Worm (Caenorhabditis elegans) whole organism, L4 larva: ENCODE data around the gene F55A4.7.

ENCODE experiments used
- D1046.2 ChIP-seq: fragments of 200-800 bp; sonication (Bioruptor generic); IDR thresholded peaks from 2 replicates; pipeline ENCODE4 v1.3.6; 2022; ENCODE audit warnings: missing genetic modification characterization, missing compliant biosample characterization
- F10B5.3 ChIP-seq: sonication (generic microtip); optimal IDR thresholded peaks from 2 replicates; lab custom pipeline; 2016; ENCODE audit warnings: mild to moderate bottlenecking, missing genetic modification characterization, missing compliant biosample characterization
- R02D3.7 ChIP-seq: fragments of 150-350 bp; sonication (generic microtip); optimal IDR thresholded peaks from 3 replicates; lab custom pipeline; 2014; ENCODE audit warnings: missing biosample characterization, missing genetic modification characterization
- T26A8.4 ChIP-seq: fragments of 200-800 bp; sonication (Bioruptor generic); IDR thresholded peaks from 2 replicates; pipeline ENCODE4 v1.3.6; 2022; ENCODE audit warnings: missing genetic modification characterization, missing compliant biosample characterization
- Y5F2A.4 ChIP-seq: fragments of 200-800 bp; sonication (Bioruptor generic); optimal IDR thresholded peaks from 2 replicates; lab custom pipeline; 2018; ENCODE audit warnings: mild to moderate bottlenecking, missing genetic modification characterization, missing compliant biosample characterization
- ceh-20 ChIP-seq: fragments of 200-800 bp; sonication (Bioruptor generic); IDR thresholded peaks from 2 replicates; pipeline ENCODE4 v1.3.6; 2022; ENCODE audit warnings: missing genetic modification reagents, missing genetic modification characterization, missing compliant biosample characterization
- ceh-32 ChIP-seq: sonication (generic microtip); optimal IDR thresholded peaks from 2 replicates; lab custom pipeline; 2016; ENCODE audit warnings: mild to moderate bottlenecking, missing genetic modification characterization, missing compliant biosample characterization; ENCODE audit not compliant: poor library complexity
- ceh-82 ChIP-seq: sonication (generic microtip); optimal IDR thresholded peaks from 2 replicates; lab custom pipeline; 2017; ENCODE audit warnings: missing biosample characterization, missing genetic modification characterization
- ces-1 ChIP-seq: fragments of 150-350 bp; sonication (generic microtip); optimal IDR thresholded peaks from 4 replicates; lab custom pipeline; 2014; ENCODE audit warnings: missing biosample characterization, missing genetic modification reagents, missing genetic modification characterization
- cey-2 ChIP-seq: sonication (generic microtip); optimal IDR thresholded peaks from 3 replicates; lab custom pipeline; 2017; ENCODE audit warnings: missing genetic modification characterization, mild to moderate bottlenecking, missing compliant biosample characterization, antibody characterized with exemption, borderline replicate concordance; ENCODE audit not compliant: insufficient read depth
- ctbp-1 ChIP-seq: fragments of 200-800 bp; sonication (Bioruptor generic); IDR thresholded peaks from 2 replicates; pipeline ENCODE4 v1.3.6; 2022; ENCODE audit warnings: missing genetic modification reagents, missing genetic modification characterization, missing compliant biosample characterization
- daf-12 ChIP-seq: fragments of 150-350 bp; optimal IDR thresholded peaks from 2 replicates; lab custom pipeline; 2014; ENCODE audit warnings: missing biosample characterization, missing genetic modification reagents, missing genetic modification characterization
- daf-16 ChIP-seq, 3 experiments: sonication (generic microtip); optimal IDR thresholded peaks; 2 replicates each; lab custom pipeline; 2016 to 2017; ENCODE audit warnings: missing genetic modification characterization in 3 of 3, missing genetic modification reagents in 3 of 3, mild to moderate bottlenecking in 2 of 3, missing compliant biosample characterization in 2 of 3, missing biosample characterization in 1 of 3, moderate library complexity in 1 of 3
- daf-8 ChIP-seq: fragments of 200-800 bp; sonication (Bioruptor generic); IDR thresholded peaks from 2 replicates; pipeline ENCODE4 v1.3.6; 2022; ENCODE audit warnings: missing genetic modification characterization, missing compliant biosample characterization
- dmd-8 ChIP-seq: fragments of 200-800 bp; sonication (Bioruptor generic); IDR thresholded peaks from 2 replicates; pipeline ENCODE4 v1.3.6; 2022; ENCODE audit warnings: missing genetic modification characterization, missing compliant biosample characterization
- egl-43 ChIP-seq: fragments of 200-800 bp; sonication (Bioruptor generic); IDR thresholded peaks from 2 replicates; pipeline ENCODE4 v1.3.6; 2022; ENCODE audit warnings: missing genetic modification reagents, missing genetic modification characterization, missing compliant biosample characterization
- fkh-10 ChIP-seq: fragments of 150-350 bp; optimal IDR thresholded peaks from 2 replicates; lab custom pipeline; 2014; ENCODE audit warnings: missing biosample characterization, missing genetic modification reagents, missing genetic modification characterization
- fos-1 ChIP-seq: fragments of 150-350 bp; optimal IDR thresholded peaks from 2 replicates; lab custom pipeline; 2014; ENCODE audit warnings: missing biosample characterization, missing genetic modification characterization
- hif-1 ChIP-seq, 2 experiments: sonication (generic microtip); optimal IDR thresholded peaks; 2 replicates each; lab custom pipeline; 2016 to 2017; ENCODE audit warnings: missing compliant biosample characterization in 2 of 2, missing genetic modification characterization in 2 of 2, missing genetic modification reagents in 2 of 2, missing genotype in 2 of 2, mild to moderate bottlenecking in 1 of 2
- hmg-1.1 ChIP-seq: fragments of 200-800 bp; sonication (Bioruptor generic); IDR thresholded peaks from 2 replicates; pipeline ENCODE4 v1.3.6; 2022; ENCODE audit warnings: missing genetic modification reagents, missing genetic modification characterization, missing compliant biosample characterization
- lin-13 ChIP-seq: fragments of 150-350 bp; optimal IDR thresholded peaks from 2 replicates; lab custom pipeline; 2014; ENCODE audit warnings: missing biosample characterization, missing genetic modification reagents, missing genetic modification characterization
- lin-29 ChIP-seq: fragments of 200-800 bp; sonication (Bioruptor generic); IDR thresholded peaks from 2 replicates; pipeline ENCODE4 v1.3.6; 2022; ENCODE audit warnings: missing genetic modification reagents, missing genetic modification characterization, missing compliant biosample characterization
- lin-38 ChIP-seq: fragments of 200-800 bp; sonication (Bioruptor generic); IDR thresholded peaks from 2 replicates; pipeline ENCODE4 v1.3.6; 2022; ENCODE audit warnings: missing genetic modification reagents, missing genetic modification characterization, missing compliant biosample characterization
- lin-39 ChIP-seq: fragments of 150-350 bp; optimal IDR thresholded peaks from 2 replicates; lab custom pipeline; 2014; ENCODE audit warnings: missing biosample characterization, missing genetic modification reagents, missing genetic modification characterization
- mes-2 ChIP-seq: sonication (generic microtip); optimal IDR thresholded peaks from 2 replicates; lab custom pipeline; 2016; ENCODE audit warnings: missing genotype, mild to moderate bottlenecking, missing genetic modification characterization, missing compliant biosample characterization; ENCODE audit not compliant: poor library complexity, severe bottlenecking
- nhr-102 ChIP-seq: sonication (generic microtip); optimal IDR thresholded peaks from 2 replicates; lab custom pipeline; 2016; ENCODE audit warnings: mild to moderate bottlenecking, missing genetic modification characterization, moderate library complexity, missing compliant biosample characterization
- nhr-111 ChIP-seq: fragments of 200-800 bp; sonication (Bioruptor generic); optimal IDR thresholded peaks from 2 replicates; lab custom pipeline; 2018; ENCODE audit warnings: mild to moderate bottlenecking, missing genetic modification characterization, missing compliant biosample characterization
- nhr-237 ChIP-seq: sonication (generic microtip); optimal IDR thresholded peaks from 2 replicates; lab custom pipeline; 2017; ENCODE audit warnings: missing biosample characterization, missing genetic modification characterization
- nhr-25 ChIP-seq: sonication (generic microtip); optimal IDR thresholded peaks from 2 replicates; lab custom pipeline; 2017; ENCODE audit warnings: missing genetic modification characterization, mild to moderate bottlenecking, missing compliant biosample characterization, antibody characterized with exemption, moderate library complexity, borderline replicate concordance; ENCODE audit not compliant: insufficient read depth
- nhr-41 ChIP-seq: fragments of 200-800 bp; sonication (Bioruptor generic); IDR thresholded peaks from 2 replicates; pipeline ENCODE4 v1.3.6; 2022; ENCODE audit warnings: missing genetic modification reagents, missing genetic modification characterization, missing compliant biosample characterization
- nhr-42 ChIP-seq: fragments of 200-800 bp; sonication (Bioruptor generic); IDR thresholded peaks from 2 replicates; pipeline ENCODE4 v1.3.6; 2022; ENCODE audit warnings: missing genetic modification characterization, missing compliant biosample characterization
- nhr-48 ChIP-seq: sonication (generic microtip); optimal IDR thresholded peaks from 2 replicates; lab custom pipeline; 2016; ENCODE audit warnings: mild to moderate bottlenecking, missing genetic modification characterization, missing compliant biosample characterization
- nhr-76 ChIP-seq: fragments of 150-350 bp; optimal IDR thresholded peaks from 2 replicates; lab custom pipeline; 2014; ENCODE audit warnings: missing biosample characterization, missing genetic modification characterization
- set-16 ChIP-seq: fragments of 200-800 bp; sonication (Bioruptor generic); IDR thresholded peaks from 2 replicates; pipeline ENCODE4 v1.3.6; 2022; ENCODE audit warnings: missing genetic modification reagents, missing genetic modification characterization, missing compliant biosample characterization
- skn-1 ChIP-seq: fragments of 150-350 bp; optimal IDR thresholded peaks from 2 replicates; lab custom pipeline; 2014; ENCODE audit warnings: missing biosample characterization, missing genetic modification characterization
- snpc-4 ChIP-seq: fragments of 150-350 bp; optimal IDR thresholded peaks from 2 replicates; lab custom pipeline; 2014; ENCODE audit warnings: missing biosample characterization, missing genetic modification characterization
- spr-1 ChIP-seq: sonication (generic microtip); optimal IDR thresholded peaks from 2 replicates; lab custom pipeline; 2016; ENCODE audit warnings: mild to moderate bottlenecking, missing genetic modification characterization, missing compliant biosample characterization
- tag-97 ChIP-seq: fragments of 200-800 bp; sonication (Bioruptor generic); IDR thresholded peaks from 2 replicates; pipeline ENCODE4 v1.3.6; 2022; ENCODE audit warnings: missing genetic modification characterization, missing compliant biosample characterization
- tra-1 ChIP-seq: fragments of 200-800 bp; sonication (Bioruptor generic); IDR thresholded peaks from 2 replicates; pipeline ENCODE4 v1.3.6; 2022; ENCODE audit warnings: missing genetic modification reagents, missing genetic modification characterization, missing compliant biosample characterization
- unc-62 ChIP-seq, 3 experiments: fragments of 150-350 bp in 1 of 3; sonication (generic microtip); optimal IDR thresholded peaks in 2 of 3; peaks in 1 of 3; 1 replicate in 1 of 3; 2 replicates in 2 of 3; lab custom pipeline; 2014 to 2017; ENCODE audit warnings: missing biosample characterization in 3 of 3, missing genetic modification characterization in 3 of 3, missing genetic modification reagents in 3 of 3, missing genotype in 1 of 3
- vab-7 ChIP-seq: fragments of 200-800 bp; sonication (Bioruptor generic); IDR thresholded peaks from 2 replicates; pipeline ENCODE4 v1.3.6; 2022; ENCODE audit warnings: missing genetic modification reagents, missing genetic modification characterization, missing compliant biosample characterization
- zag-1 ChIP-seq: fragments of 150-350 bp; optimal IDR thresholded peaks from 2 replicates; lab custom pipeline; 2014; ENCODE audit warnings: missing biosample characterization, missing genetic modification characterization
- zfp-3 ChIP-seq: fragments of 200-800 bp; sonication (Bioruptor generic); conservative IDR thresholded peaks from 2 replicates; pipeline ENCODE4 v1.3.6; 2022; ENCODE audit warnings: missing genetic modification reagents, missing genetic modification characterization, missing compliant biosample characterization
- zip-2 ChIP-seq: fragments of 150-350 bp; optimal IDR thresholded peaks from 2 replicates; lab custom pipeline; 2014; ENCODE audit warnings: missing biosample characterization, missing genetic modification characterization
- ztf-11 ChIP-seq: fragments of 150-350 bp; optimal IDR thresholded peaks from 2 replicates; lab custom pipeline; 2014; ENCODE audit warnings: missing biosample characterization, missing genetic modification characterization

Gene F55A4.7

DNA sequence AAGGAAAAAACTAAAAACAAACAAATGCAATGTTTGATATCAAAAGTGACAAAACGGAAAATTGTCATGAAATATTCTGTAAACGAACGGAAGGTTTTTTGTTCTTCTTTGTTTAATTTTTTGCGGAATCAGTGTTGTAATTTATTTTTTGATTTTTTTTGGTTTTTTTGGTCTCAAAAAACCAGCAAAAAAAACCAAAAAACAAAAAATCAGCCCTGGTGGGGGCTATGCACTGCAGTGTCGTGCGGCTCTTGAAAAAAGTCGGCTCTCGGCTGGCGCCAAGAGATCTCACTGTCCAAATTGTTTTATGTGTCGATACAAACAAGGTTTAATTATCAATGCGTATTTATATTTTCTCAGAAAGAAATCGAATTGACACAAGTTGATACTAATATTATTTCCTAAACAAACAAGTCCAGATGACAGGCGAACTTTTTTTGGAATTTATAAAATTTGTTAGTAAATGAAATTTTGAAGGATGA, 25.8 kb downstream of the F55A4.7 start (continued):
- TF ChIP-seq lin-39 (tag; lab: Kevin White, UChicago) = no peak

DNA sequence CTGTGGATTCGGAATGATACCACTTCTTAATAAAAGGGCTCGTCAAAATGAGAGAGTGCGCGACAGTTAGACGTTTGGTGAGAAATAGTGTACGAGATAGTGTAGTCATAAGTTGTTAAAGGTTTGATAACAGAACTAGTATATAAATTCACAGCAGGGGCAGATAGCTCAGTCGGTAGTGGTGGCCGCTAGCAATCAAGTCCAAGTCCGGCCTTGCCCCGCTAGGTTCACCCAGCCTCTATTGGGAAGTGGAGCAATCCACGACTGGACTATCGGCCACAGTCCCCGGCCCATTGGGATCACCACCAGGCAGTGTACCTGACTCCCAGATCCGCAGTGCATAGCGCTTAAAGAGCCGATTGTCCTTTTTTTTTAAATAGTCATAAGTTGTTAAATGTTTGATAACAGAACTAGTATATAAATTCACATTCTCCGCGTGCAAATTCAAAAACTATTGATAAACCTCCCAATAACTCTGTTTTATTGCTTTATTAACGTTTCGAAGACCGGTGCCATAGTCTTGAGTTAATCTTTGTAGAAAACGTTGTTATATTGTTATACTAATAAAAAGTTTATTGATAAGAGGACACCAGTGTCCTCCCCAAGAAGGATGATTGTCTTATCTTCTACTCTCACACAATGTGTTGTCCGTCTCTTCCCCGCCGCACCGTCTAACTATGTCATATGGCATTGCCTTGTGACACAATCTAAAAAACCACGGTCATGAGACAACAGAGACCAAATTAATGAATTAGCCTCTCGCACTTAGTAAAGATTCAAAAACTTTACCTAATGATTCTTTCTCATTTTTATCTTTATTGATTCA, 27.4 kb downstream of the F55A4.7 start:
- TF ChIP-seq ceh-32 (tag; lab: Kevin White, UChicago) (no peak), ctbp-1 (GFP tag; lab: Robert Waterston, UW) (0 out of 2 replicates have a peak, but pooled peaks have one; percentile 27), dmd-8 (GFP tag; lab: Robert Waterston, UW) (peak; percentile 69; the same call in 1 of the 2 replicates), lin-38 (GFP tag; lab: Robert Waterston, UW) (peak; percentile 39; the same call in 1 of the 2 replicates), zag-1 (no peak), ceh-82 (no peak), zfp-3 (peak; percentile 64; the same call in 1 of the 2 replicates), nhr-76 (no peak), egl-43 (GFP tag; lab: Robert Waterston, UW) (peak; percentile 68), D1046.2 (GFP tag; lab: Robert Waterston, UW) (0 out of 2 replicates have a peak, but pooled peaks have one; percentile 40), lin-29 (no peak), lin-13 (GFP tag; lab: Kevin White, UChicago) (peak; percentile 17), daf-8 (GFP tag; lab: Robert Waterston, UW) (no peak), nhr-111 (GFP tag; lab: Kevin White, UChicago) (no peak), R02D3.7 (tag; lab: Kevin White, UChicago) (no peak), cey-2 (tag; lab: Kevin White, UChicago) (no peak), daf-16 (GFP tag; optimal IDR thresholded peaks at IDR 0.05; lab: Kevin White, UChicago) (peak in 1 of 2 experiments; percentile 1), daf-16 (tag; optimal IDR thresholded peaks at IDR 0.05; lab: Kevin White, UChicago) (peak; percentile 92), vab-7 (GFP tag; lab: Robert Waterston, UW) (no peak), nhr-41 (GFP tag; lab: Robert Waterston, UW) (no peak), fkh-10 (GFP tag; lab: Kevin White, UChicago) (no peak), snpc-4 (tag; lab: Kevin White, UChicago) (no peak), hmg-1.1 (GFP tag; lab: Robert Waterston, UW) (peak; percentile 43; the same call in 1 of the 2 replicates), unc-62 (GFP tag; optimal IDR thresholded peaks at IDR 0.05 in 1 of 2; lab: Kevin White, UChicago) (peak in 1 of 2 experiments; percentile 31), unc-62 (tag; optimal IDR thresholded peaks at IDR 0.05; lab: Kevin White, UChicago) (no peak), ztf-11 (no peak), tra-1 (GFP tag; lab: Robert Waterston, UW) (0 out of 2 replicates have a peak, but pooled peaks have one; percentile 25), daf-12 (tag; lab: Kevin White, UChicago) (no peak), set-16 (GFP tag; lab: Robert Waterston, UW) (peak; percentile 78), nhr-102 (tag; lab: Kevin White, UChicago) (peak; percentile 60), ces-1 (GFP tag; lab: Kevin White, UChicago) (no peak), hif-1 (tag; optimal IDR thresholded peaks at IDR 0.05; lab: Kevin White, UChicago) (no peak), Y5F2A.4 (GFP tag; lab: Kevin White, UChicago) (no peak), nhr-42 (GFP tag; lab: Robert Waterston, UW) (no peak), nhr-25 (tag; lab: Kevin White, UChicago) (no peak), nhr-48 (tag; lab: Kevin White, UChicago) (peak; percentile 62), ceh-20 (0 out of 2 replicates have a peak, but pooled peaks have one; percentile 38), lin-39 (tag; lab: Kevin White, UChicago) (no peak), nhr-237 (tag; lab: Kevin White, UChicago) (no peak), skn-1 (tag; lab: Kevin White, UChicago) (no peak), zip-2 (no peak), tag-97 (no peak), F10B5.3 (tag; lab: Kevin White, UChicago) (no peak), mes-2 (tag; lab: Kevin White, UChicago) (peak; percentile 63), spr-1 (tag; lab: Kevin White, UChicago) (peak; percentile 26), fos-1 (no peak), T26A8.4 (peak; percentile 53)
